Worm (Caenorhabditis elegans): ENCODE data around the gene hmg-1.2.

The hmg-1.2 gene

DNA sequence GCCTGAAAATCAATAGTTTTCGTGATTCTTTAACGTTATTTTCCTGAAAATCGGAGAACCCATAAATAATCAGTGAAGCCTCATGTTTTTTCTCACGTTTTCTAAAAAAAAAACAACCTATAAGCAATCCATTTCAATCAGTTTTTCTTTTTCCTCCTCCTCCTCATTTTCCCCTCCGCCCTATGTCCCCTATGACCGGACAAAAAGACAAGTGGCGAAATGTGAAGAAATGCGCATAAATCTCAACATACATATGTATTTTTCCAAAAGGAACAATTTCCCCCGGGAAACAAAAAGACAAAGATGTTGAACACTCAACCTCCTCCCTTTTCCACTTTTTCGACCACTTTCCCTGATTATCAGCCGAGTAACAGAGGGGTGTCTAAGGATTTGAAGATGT, 35.3 kb downstream of the hmg-1.2 start:
- TF ChIP-seq zag-1 (tag; optimal IDR thresholded peaks at IDR 0.05): no peak
- peak in 1 of 2 experiments; percentile 98 for TF ChIP-seq unc-62 (GFP tag; optimal IDR thresholded peaks at IDR 0.05 in 1 of 2)
- no peak for TF ChIP-seq unc-62 (tag; optimal IDR thresholded peaks at IDR 0.05)
- TF ChIP-seq nhr-41 (GFP tag; IDR thresholded peaks at IDR 0.05): no peak
- TF ChIP-seq daf-19 (GFP tag; conservative IDR thresholded peaks at IDR 0.05): no peak
- TF ChIP-seq sdz-12 (GFP tag; optimal IDR thresholded peaks at IDR 0.05): no peak

DNA sequence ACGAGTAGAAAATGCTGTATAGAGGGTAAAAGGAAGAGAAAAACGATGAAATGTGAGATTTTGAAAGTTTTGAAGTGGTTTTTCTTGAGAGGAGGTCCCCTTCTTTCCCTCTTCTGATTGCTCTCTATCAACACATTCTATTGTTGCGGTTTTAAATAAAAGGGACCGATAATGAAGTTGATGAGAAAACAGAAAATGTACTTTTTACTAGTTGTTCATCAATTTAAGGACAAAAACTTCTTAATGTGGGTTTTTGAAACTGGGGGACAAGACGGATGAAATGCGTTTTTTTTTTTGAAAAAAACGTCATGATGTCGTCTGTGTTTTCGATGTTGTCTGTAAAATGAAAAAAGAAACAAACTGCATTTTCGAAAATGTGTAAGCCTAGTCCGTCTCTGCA, 36.6 kb downstream of the hmg-1.2 start:
- peak; percentile 93 for TF ChIP-seq aha-1 (tag)
- no peak for TF ChIP-seq dmd-8 (GFP tag; IDR thresholded peaks at IDR 0.05)

DNA sequence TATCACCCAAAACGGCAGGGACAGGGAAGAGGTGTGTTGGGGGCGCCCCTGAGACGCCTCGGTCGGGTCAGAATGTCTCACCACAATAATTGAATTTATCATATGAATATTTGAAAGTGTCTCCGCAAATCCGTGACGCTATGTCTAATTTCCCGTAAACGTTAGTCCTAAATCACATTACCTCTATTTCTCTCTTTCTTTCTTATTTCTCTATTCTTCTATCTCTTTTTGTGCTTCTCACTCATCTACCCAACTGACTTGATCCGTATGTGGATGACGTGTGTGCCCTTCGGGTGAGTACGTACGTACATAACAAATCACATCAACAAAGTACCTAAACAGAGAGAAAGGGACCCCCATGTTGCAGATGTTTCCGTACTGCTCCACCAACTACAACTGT, 37.2 kb downstream of the hmg-1.2 start:
- TF ChIP-seq fkh-10 (GFP tag; optimal IDR thresholded peaks at IDR 0.05) (peak; percentile 92), unc-62 (GFP tag; optimal IDR thresholded peaks at IDR 0.05 in 1 of 2) (peak in 1 of 2 experiments; percentile 8), unc-62 (tag; optimal IDR thresholded peaks at IDR 0.05) (no peak), dmd-8 (GFP tag; IDR thresholded peaks at IDR 0.05) (no peak), nhr-41 (GFP tag; IDR thresholded peaks at IDR 0.05) (no peak), ces-1 (GFP tag; optimal IDR thresholded peaks at IDR 0.05) (peak; percentile 93), ctbp-1 (GFP tag; IDR thresholded peaks at IDR 0.05) (peak; percentile 64; the same call in 1 of the 2 replicates)

DNA sequence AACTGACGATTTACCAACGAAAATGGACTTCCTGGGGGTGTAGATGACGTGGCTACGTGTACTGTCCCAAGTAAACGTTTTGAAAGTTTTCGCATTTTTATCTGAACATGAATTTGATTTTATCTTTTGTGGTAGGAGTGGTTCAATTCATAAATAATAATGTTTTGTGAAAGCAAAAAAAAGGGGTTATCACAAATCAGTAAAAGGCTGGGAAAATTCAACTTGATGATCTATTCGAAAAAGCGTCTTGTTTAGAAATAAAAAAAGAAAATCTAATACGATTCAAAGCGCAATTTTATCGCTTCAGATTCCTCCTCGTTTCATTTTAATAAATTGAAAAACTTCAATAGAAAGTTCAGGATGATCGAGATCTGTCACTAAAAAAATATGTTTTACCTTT, 44.0 kb downstream of the hmg-1.2 start, which contains the start of gene C56G2.5:
C56G2.5 (minus strand) TSS at position 101 of the 400 bp plus-strand sequence.
- TF ChIP-seq nhr-11 (tag; optimal IDR thresholded peaks at IDR 0.05) (no peak), daf-8 (GFP tag; IDR thresholded peaks at IDR 0.05) (no peak), T20F7.1 (GFP tag; optimal IDR thresholded peaks at IDR 0.05) (no peak), unc-62 (GFP tag; optimal IDR thresholded peaks at IDR 0.05 in 1 of 2) (peak in 1 of 2 experiments; percentile 38), unc-62 (tag; optimal IDR thresholded peaks at IDR 0.05) (no peak), arid-1 (GFP tag; conservative IDR thresholded peaks at IDR 0.05) (no peak)

DNA sequence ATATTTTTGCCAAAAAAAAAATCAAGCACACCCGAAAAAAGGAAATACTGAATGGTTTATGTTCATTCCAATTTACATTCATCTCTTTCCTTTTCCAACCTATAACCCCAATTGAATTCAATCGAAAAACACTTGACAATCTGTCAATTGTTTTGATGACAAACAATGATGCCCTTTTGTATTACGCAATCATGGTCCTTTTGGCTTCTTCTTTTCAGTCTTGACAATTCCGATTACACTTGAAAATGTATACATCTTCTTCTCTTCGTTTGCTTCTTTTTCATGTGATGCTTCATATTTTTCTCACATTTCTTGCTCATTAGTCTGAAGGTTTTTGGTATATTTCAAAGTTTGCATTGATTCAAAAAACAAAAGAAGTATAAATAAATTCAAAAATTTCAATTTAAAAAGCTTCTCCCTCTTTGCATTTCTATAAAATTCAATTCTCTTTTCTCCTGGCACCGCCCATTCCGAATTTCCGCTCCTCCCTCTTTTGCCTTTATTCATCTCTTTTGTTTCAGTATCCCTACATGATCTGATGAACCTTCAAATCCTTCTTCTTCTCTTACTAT, 51.1 kb downstream of the hmg-1.2 start, which contains the start of gene C56G2.4:
C56G2.4 (plus strand) TSS at position 522 of the 572 bp plus-strand sequence.
- no peak for TF ChIP-seq sdz-12 (GFP tag; optimal IDR thresholded peaks at IDR 0.05)
- TF ChIP-seq zfp-2 (tag; optimal IDR thresholded peaks at IDR 0.05): no peak
- no peak for TF ChIP-seq madf-5 (GFP tag; IDR thresholded peaks at IDR 0.05)
- no peak for TF ChIP-seq nhr-42 (GFP tag; IDR thresholded peaks at IDR 0.05)
- TF ChIP-seq R02D3.7 (tag; optimal IDR thresholded peaks at IDR 0.05): no peak
- no peak for TF ChIP-seq Y75B8A.6 (GFP tag; IDR thresholded peaks at IDR 0.05)
- TF ChIP-seq attf-4 (tag; optimal IDR thresholded peaks at IDR 0.05): no peak

Data from whole organism, L4 larva.